Fruit fly (Drosophila melanogaster): ENCODE measurements around the gene RabGGTb.

The RabGGTb gene

DNA sequence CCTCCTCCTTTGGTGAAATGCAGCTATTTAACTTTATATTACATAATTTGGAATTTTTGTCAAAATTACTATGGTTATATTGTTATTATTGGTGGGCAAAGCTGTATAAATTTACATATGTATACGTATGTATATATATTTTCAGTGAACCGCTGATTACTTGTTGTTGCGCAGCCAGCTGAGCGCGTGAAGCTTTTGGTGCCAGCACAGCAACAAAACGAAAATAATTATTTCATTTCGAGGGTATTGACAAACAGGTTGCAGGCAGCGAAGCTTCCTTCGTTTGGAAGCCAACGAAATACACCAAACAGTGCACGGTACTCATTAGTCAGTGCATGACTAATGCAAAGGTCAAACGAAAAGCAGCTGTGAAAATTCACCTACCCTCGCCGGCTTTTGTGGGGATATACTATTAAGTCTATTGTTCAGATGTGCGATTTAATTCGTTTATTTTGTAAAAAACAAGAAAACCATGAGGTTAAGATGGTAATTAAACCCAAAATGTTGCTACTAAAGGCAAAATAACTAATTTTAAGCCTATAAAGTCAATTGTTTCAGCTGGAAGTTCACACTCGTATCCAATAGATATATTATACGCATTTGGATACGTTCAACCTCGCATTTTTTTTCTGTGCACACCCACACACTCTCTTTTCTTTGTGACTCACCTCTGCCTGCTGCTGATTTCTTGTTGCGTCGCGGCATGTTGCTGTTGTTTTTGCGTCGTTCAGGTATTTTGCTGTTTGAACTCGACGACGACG, 5.8 kb upstream of the RabGGTb start (continued):
- TF ChIP-seq lilli (GFP tag; optimal IDR thresholded peaks at IDR 0.05) (peak; percentile 67), p53 (GFP tag; optimal IDR thresholded peaks at IDR 0.05) (no peak), toy (GFP tag; IDR thresholded peaks at IDR 0.05) (peak; percentile 47; the same call in 1 of the 2 replicates), CG11695 (GFP tag; IDR thresholded peaks at IDR 0.05) (0 out of 3 replicates have a peak, but pooled peaks have one; percentile 49), CG10462 (GFP tag; optimal IDR thresholded peaks at IDR 0.05) (no peak), CG9437 (GFP tag; optimal IDR thresholded peaks at IDR 0.05) (no peak), E2f2 (GFP tag; IDR thresholded peaks at IDR 0.05) (peak; percentile 10; the same call in 1 of the 2 replicates), CG3838 (GFP tag; optimal IDR thresholded peaks at IDR 0.05) (no peak), Taf1 (GFP tag; IDR thresholded peaks at IDR 0.05) (peak; percentile 31; the same call in 1 of the 2 replicates), Sox102F (GFP tag; optimal IDR thresholded peaks at IDR 0.05) (peak; percentile 38), CG11504 (tag; optimal IDR thresholded peaks at IDR 0.05) (peak; percentile 39), sisA (GFP tag; IDR thresholded peaks at IDR 0.05) (no peak), CG9215 (GFP tag; IDR thresholded peaks at IDR 0.05) (no peak), row (GFP tag; IDR thresholded peaks at IDR 0.05) (peak; percentile 49; the same call in 2 of the 3 replicates), CG8359 (GFP tag; optimal IDR thresholded peaks at IDR 0.05; ENCODE audit: borderline replicate concordance) (no peak), CG30403 (GFP tag; optimal IDR thresholded peaks at IDR 0.05) (peak; percentile 33), Xrp1 (GFP tag; IDR thresholded peaks at IDR 0.05) (peak; percentile 43; the same call in 1 of the 2 replicates), HmgZ (tag; optimal IDR thresholded peaks at IDR 0.05) (no peak), CG9609 (GFP tag; optimal IDR thresholded peaks at IDR 0.05) (peak; percentile 11), CG2678 (tag; optimal IDR thresholded peaks at IDR 0.05) (peak; percentile 37), Lhr (GFP tag; optimal IDR thresholded peaks at IDR 0.05) (no peak), CG18011 (GFP tag; optimal IDR thresholded peaks at IDR 0.05) (no peak), psq (GFP tag; optimal IDR thresholded peaks at IDR 0.05) (no peak), CG5953 (GFP tag; IDR thresholded peaks at IDR 0.05) (no peak), CG10209 (GFP tag; optimal IDR thresholded peaks at IDR 0.05) (no peak), CG34376 (GFP tag; optimal IDR thresholded peaks at IDR 0.05) (no peak), dmrt99B (tag; optimal IDR thresholded peaks at IDR 0.05) (peak; percentile 33), sr (GFP tag; IDR thresholded peaks at IDR 0.05) (peak; percentile 66; the same call in 1 of the 3 replicates), CG12659 (GFP tag; optimal IDR thresholded peaks at IDR 0.05) (peak; percentile 8), CG2712 (tag; optimal IDR thresholded peaks at IDR 0.05) (no peak), zfh1 (GFP tag; IDR thresholded peaks at IDR 0.05) (no peak), Six4 (GFP tag; optimal IDR thresholded peaks at IDR 0.05) (peak; percentile 5), D (optimal IDR thresholded peaks at IDR 0.05) (no peak), D (GFP tag; optimal IDR thresholded peaks at IDR 0.05) (peak; percentile 45), lmd (GFP tag; IDR thresholded peaks at IDR 0.05) (peak; percentile 23; the same call in 1 of the 2 replicates), bcd (GFP tag; optimal IDR thresholded peaks at IDR 0.05) (no peak), CG15514 (GFP tag; optimal IDR thresholded peaks at IDR 0.05) (peak; percentile 4), CG8388 (GFP tag; optimal IDR thresholded peaks at IDR 0.05) (no peak), Hmr (GFP tag; optimal IDR thresholded peaks at IDR 0.05) (peak; percentile 35), maf-S (GFP tag; optimal IDR thresholded peaks at IDR 0.05) (no peak), Poxn (GFP tag; IDR thresholded peaks at IDR 0.05) (no peak), CG15073 (GFP tag; optimal IDR thresholded peaks at IDR 0.05) (no peak), slbo (GFP tag; IDR thresholded peaks at IDR 0.05) (peak; percentile 51), zf30C (GFP tag; optimal IDR thresholded peaks at IDR 0.05) (peak; percentile 79), CG33213 (GFP tag; optimal IDR thresholded peaks at IDR 0.05) (peak; percentile 10), Ptx1 (GFP tag; IDR thresholded peaks at IDR 0.05) (peak; percentile 44; the same call in 1 of the 2 replicates), CG18599 (GFP tag; optimal IDR thresholded peaks at IDR 0.05) (peak; percentile 25), CG10543 (GFP tag; optimal IDR thresholded peaks at IDR 0.05) (no peak), ase (GFP tag; IDR thresholded peaks at IDR 0.05) (no peak), kay (GFP tag; optimal IDR thresholded peaks at IDR 0.05) (peak; percentile 78)

All from whole organism, embryonic.